Worm (Caenorhabditis elegans) whole organism, young adult: ENCODE measurements around the gene spp-5.
A peak's percentile ranks its signal among the peaks of the same experiment; 100 is the strongest.

Experiments used
- B0261.1 ChIP-seq: sonication (generic microtip); optimal IDR thresholded peaks from 2 replicates; lab custom pipeline; 2016; ENCODE audit warnings: mild to moderate bottlenecking, missing genetic modification characterization, moderate library complexity, missing compliant biosample characterization
- C17E4.6 ChIP-seq: fragments of 200-800 bp; sonication (Bioruptor generic); IDR thresholded peaks from 2 replicates; pipeline ENCODE4 v1.3.6; 2022; ENCODE audit warnings: missing genetic modification reagents, missing genetic modification characterization, missing compliant biosample characterization
- D2030.7 ChIP-seq: fragments of 200-800 bp; sonication (Bioruptor generic); IDR thresholded peaks from 2 replicates; pipeline ENCODE4 v1.3.6; 2022; ENCODE audit warnings: missing genetic modification reagents, missing genetic modification characterization, missing compliant biosample characterization
- F33H1.4 ChIP-seq: fragments of 200-800 bp; sonication (Bioruptor generic); IDR thresholded peaks from 2 replicates; pipeline ENCODE4 v1.3.6; 2022; ENCODE audit warnings: missing genetic modification reagents, missing genetic modification characterization, missing compliant biosample characterization
- F37B4.10 ChIP-seq: fragments of 200-800 bp; sonication (Bioruptor generic); IDR thresholded peaks from 2 replicates; pipeline ENCODE4 v1.3.6; 2022; ENCODE audit warnings: missing genetic modification characterization, missing compliant biosample characterization
- F39B2.1 ChIP-seq: fragments of 200-800 bp; sonication (Bioruptor generic); IDR thresholded peaks from 2 replicates; pipeline ENCODE4 v1.3.6; 2022; ENCODE audit warnings: missing genetic modification reagents, missing genetic modification characterization, missing compliant biosample characterization
- F57C9.4 ChIP-seq: sonication (generic microtip); optimal IDR thresholded peaks from 2 replicates; lab custom pipeline; 2017; ENCODE audit warnings: mild to moderate bottlenecking, missing genetic modification characterization, missing compliant biosample characterization
- K11D2.4 ChIP-seq: fragments of 200-800 bp; sonication (Bioruptor generic); IDR thresholded peaks from 2 replicates; pipeline ENCODE4 v1.3.6; 2022; ENCODE audit warnings: missing genetic modification reagents, missing genetic modification characterization, missing compliant biosample characterization
- T26A5.8 ChIP-seq: sonication (generic microtip); optimal IDR thresholded peaks from 2 replicates; lab custom pipeline; 2016; ENCODE audit warnings: missing genetic modification characterization, missing compliant biosample characterization
- Y53F4B.3 ChIP-seq: fragments of 200-800 bp; sonication (Bioruptor generic); IDR thresholded peaks from 2 replicates; pipeline ENCODE4 v1.3.6; 2022; ENCODE audit warnings: missing genetic modification reagents, missing genetic modification characterization, missing compliant biosample characterization
- akir-1 ChIP-seq: fragments of 200-800 bp; sonication (Bioruptor generic); optimal IDR thresholded peaks from 2 replicates; lab custom pipeline; 2018; ENCODE audit warnings: mild to moderate bottlenecking, missing genetic modification characterization, moderate library complexity, missing compliant biosample characterization
- aptf-3 ChIP-seq: fragments of 200-800 bp; sonication (Bioruptor generic); IDR thresholded peaks from 2 replicates; pipeline ENCODE4 v1.3.6; 2022; ENCODE audit warnings: missing genetic modification characterization, missing compliant biosample characterization
- athp-1 ChIP-seq: sonication (generic microtip); optimal IDR thresholded peaks from 2 replicates; lab custom pipeline; 2017; ENCODE audit warnings: mild to moderate bottlenecking, missing genetic modification characterization, missing compliant biosample characterization
- attf-3 ChIP-seq: fragments of 200-800 bp; sonication (Bioruptor generic); conservative IDR thresholded peaks from 2 replicates; pipeline ENCODE4 v1.3.6; 2022; ENCODE audit warnings: missing genetic modification reagents, missing genetic modification characterization, missing compliant biosample characterization
- bed-2 ChIP-seq: fragments of 200-800 bp; sonication (Bioruptor generic); IDR thresholded peaks from 2 replicates; pipeline ENCODE4 v1.3.6; 2022; ENCODE audit warnings: missing genetic modification reagents, missing genetic modification characterization, missing compliant biosample characterization
- cebp-1 ChIP-seq, 2 experiments: fragments of 200-800 bp in 1 of 2; sonication (Bioruptor generic) in 1 of 2; sonication (generic microtip) in 1 of 2; IDR thresholded peaks in 1 of 2; optimal IDR thresholded peaks in 1 of 2; 2 replicates each; pipeline versions ENCODE4 v1.3.6 to Lab custom; 2017 to 2022; ENCODE audit warnings: missing compliant biosample characterization in 2 of 2, missing genetic modification characterization in 2 of 2, mild to moderate bottlenecking in 1 of 2, missing genetic modification reagents in 1 of 2, moderate library complexity in 1 of 2
- cebp-2 ChIP-seq: fragments of 200-800 bp; sonication (Bioruptor generic); IDR thresholded peaks from 2 replicates; pipeline ENCODE4 v1.3.6; 2022; ENCODE audit warnings: missing genetic modification characterization, missing compliant biosample characterization
- ceh-58 ChIP-seq: fragments of 200-800 bp; sonication (Bioruptor generic); IDR thresholded peaks from 2 replicates; pipeline ENCODE4 v1.3.6; 2022; ENCODE audit warnings: missing genetic modification characterization, missing compliant biosample characterization
- ceh-79 ChIP-seq: sonication (generic microtip); optimal IDR thresholded peaks from 2 replicates; lab custom pipeline; 2017; ENCODE audit warnings: mild to moderate bottlenecking, missing genetic modification characterization, missing compliant biosample characterization
- egl-18 ChIP-seq: fragments of 200-800 bp; sonication (Bioruptor generic); IDR thresholded peaks from 2 replicates; pipeline ENCODE4 v1.3.6; 2022; ENCODE audit warnings: missing genetic modification reagents, missing genetic modification characterization, missing compliant biosample characterization
- ets-4 ChIP-seq: fragments of 200-800 bp; sonication (Bioruptor generic); optimal IDR thresholded peaks from 2 replicates; lab custom pipeline; 2018; ENCODE audit warnings: mild to moderate bottlenecking, missing genetic modification characterization, missing compliant biosample characterization
- lag-1 ChIP-seq: fragments of 200-800 bp; sonication (Bioruptor generic); IDR thresholded peaks from 2 replicates; pipeline ENCODE4 v1.3.6; 2022; ENCODE audit warnings: missing genetic modification reagents, missing genetic modification characterization, missing compliant biosample characterization
- lin-35 ChIP-seq, 3 experiments: fragments of 150-350 bp in 2 of 3; sonication (generic microtip) in 1 of 3; optimal IDR thresholded peaks; 2 replicates each; lab custom pipeline; 2014 to 2018; ENCODE audit warnings: missing biosample characterization in 3 of 3, missing genetic modification characterization in 3 of 3, missing genetic modification reagents in 3 of 3
- lsl-1 ChIP-seq: fragments of 200-800 bp; sonication (Bioruptor generic); optimal IDR thresholded peaks from 2 replicates; lab custom pipeline; 2018; ENCODE audit warnings: mild to moderate bottlenecking, missing genetic modification characterization, moderate library complexity, missing compliant biosample characterization
- mxl-1 ChIP-seq: sonication (generic microtip); optimal IDR thresholded peaks from 2 replicates; lab custom pipeline; 2016; ENCODE audit warnings: missing genetic modification characterization, missing compliant biosample characterization
- nfya-1 ChIP-seq: sonication (generic microtip); optimal IDR thresholded peaks from 2 replicates; lab custom pipeline; 2017; ENCODE audit warnings: antibody characterized with exemption, missing compliant biosample characterization, missing genetic modification characterization, borderline replicate concordance; ENCODE audit not compliant: insufficient read depth
- nfya-2 ChIP-seq: fragments of 200-800 bp; sonication (Bioruptor generic); IDR thresholded peaks from 2 replicates; pipeline ENCODE4 v1.3.6; 2022; ENCODE audit warnings: missing genetic modification reagents, missing genetic modification characterization, missing compliant biosample characterization
- nhr-120 ChIP-seq: fragments of 200-800 bp; sonication (Bioruptor generic); IDR thresholded peaks from 2 replicates; pipeline ENCODE4 v1.3.6; 2022; ENCODE audit warnings: missing genetic modification characterization, missing compliant biosample characterization
- nhr-179 ChIP-seq: sonication (generic microtip); optimal IDR thresholded peaks from 2 replicates; lab custom pipeline; 2016; ENCODE audit warnings: mild to moderate bottlenecking, missing genetic modification characterization, missing compliant biosample characterization
- nhr-80 ChIP-seq: sonication (generic microtip); optimal IDR thresholded peaks from 2 replicates; lab custom pipeline; 2016; ENCODE audit warnings: missing genetic modification characterization, missing compliant biosample characterization
- nhr-90 ChIP-seq: sonication (generic microtip); optimal IDR thresholded peaks from 2 replicates; lab custom pipeline; 2016; ENCODE audit warnings: missing genotype, mild to moderate bottlenecking, missing genetic modification characterization, missing compliant biosample characterization
- pha-4 ChIP-seq: fragments of 150-350 bp; sonication (generic microtip); optimal IDR thresholded peaks from 2 replicates; lab custom pipeline; 2014; ENCODE audit warnings: missing biosample characterization, missing genetic modification reagents, missing genetic modification characterization
- snpc-1.1 ChIP-seq: sonication (generic microtip); optimal IDR thresholded peaks from 2 replicates; lab custom pipeline; 2017; ENCODE audit warnings: missing genetic modification characterization, mild to moderate bottlenecking, missing compliant biosample characterization, antibody characterized with exemption, moderate library complexity, missing genotype, missing genetic modification reagents; ENCODE audit not compliant: insufficient read depth
- snpc-1.3 ChIP-seq: sonication (generic microtip); optimal IDR thresholded peaks from 2 replicates; lab custom pipeline; 2017; ENCODE audit warnings: missing genetic modification characterization, mild to moderate bottlenecking, missing compliant biosample characterization, antibody characterized with exemption, moderate library complexity, missing genotype, missing genetic modification reagents; ENCODE audit not compliant: insufficient read depth
- snpc-3.4 ChIP-seq: sonication (generic microtip); optimal IDR thresholded peaks from 2 replicates; lab custom pipeline; 2017; ENCODE audit warnings: missing genetic modification characterization, mild to moderate bottlenecking, missing compliant biosample characterization, antibody characterized with exemption, moderate library complexity, missing genotype, missing genetic modification reagents
- snpc-4 ChIP-seq, 5 experiments: fragments of 150-350 bp in 1 of 5; sonication (generic microtip) in 4 of 5; optimal IDR thresholded peaks; 2 replicates each; lab custom pipeline; 2014 to 2018; ENCODE audit warnings: missing genetic modification characterization in 5 of 5, missing biosample characterization in 3 of 5, antibody characterized with exemption in 2 of 5, mild to moderate bottlenecking in 2 of 5, missing compliant biosample characterization in 2 of 5, missing genotype in 2 of 5, moderate library complexity in 2 of 5, missing genetic modification reagents in 1 of 5
- sptf-2 ChIP-seq: fragments of 200-800 bp; sonication (Bioruptor generic); optimal IDR thresholded peaks from 2 replicates; lab custom pipeline; 2018; ENCODE audit warnings: mild to moderate bottlenecking, missing genetic modification characterization, missing compliant biosample characterization
- tbp1 ChIP-seq: fragments of 200-800 bp; sonication (Bioruptor generic); optimal IDR thresholded peaks from 2 replicates; lab custom pipeline; 2018; ENCODE audit warnings: mild to moderate bottlenecking, missing genetic modification characterization, missing compliant biosample characterization
- unc-130 ChIP-seq: sonication (generic microtip); optimal IDR thresholded peaks from 2 replicates; lab custom pipeline; 2016; ENCODE audit warnings: missing genetic modification reagents, missing genetic modification characterization, missing compliant biosample characterization
- unc-62 ChIP-seq: fragments of 150-350 bp; optimal IDR thresholded peaks from 2 replicates; lab custom pipeline; 2014; ENCODE audit warnings: missing biosample characterization, missing genetic modification reagents, missing genetic modification characterization
- xnd-1 ChIP-seq: sonication (generic microtip); optimal IDR thresholded peaks from 2 replicates; lab custom pipeline; 2016; ENCODE audit warnings: missing genotype, missing genetic modification reagents, missing genetic modification characterization, missing compliant biosample characterization
- zfh-2 ChIP-seq: fragments of 200-800 bp; sonication (Bioruptor generic); conservative IDR thresholded peaks from 2 replicates; pipeline ENCODE4 v1.3.6; 2022; ENCODE audit warnings: missing genetic modification reagents, missing genetic modification characterization, missing compliant biosample characterization
- ztf-18 ChIP-seq: sonication (generic microtip); optimal IDR thresholded peaks from 2 replicates; lab custom pipeline; 2016; ENCODE audit warnings: missing genotype, mild to moderate bottlenecking, missing genetic modification characterization, missing compliant biosample characterization
- ztf-26 ChIP-seq: sonication (generic microtip); optimal IDR thresholded peaks from 2 replicates; lab custom pipeline; 2017; ENCODE audit warnings: missing genetic modification characterization, missing compliant biosample characterization
- ztf-3 ChIP-seq: fragments of 200-800 bp; sonication (Bioruptor generic); optimal IDR thresholded peaks from 2 replicates; lab custom pipeline; 2018; ENCODE audit warnings: mild to moderate bottlenecking, missing genetic modification characterization, missing compliant biosample characterization

The spp-5 gene

DNA sequence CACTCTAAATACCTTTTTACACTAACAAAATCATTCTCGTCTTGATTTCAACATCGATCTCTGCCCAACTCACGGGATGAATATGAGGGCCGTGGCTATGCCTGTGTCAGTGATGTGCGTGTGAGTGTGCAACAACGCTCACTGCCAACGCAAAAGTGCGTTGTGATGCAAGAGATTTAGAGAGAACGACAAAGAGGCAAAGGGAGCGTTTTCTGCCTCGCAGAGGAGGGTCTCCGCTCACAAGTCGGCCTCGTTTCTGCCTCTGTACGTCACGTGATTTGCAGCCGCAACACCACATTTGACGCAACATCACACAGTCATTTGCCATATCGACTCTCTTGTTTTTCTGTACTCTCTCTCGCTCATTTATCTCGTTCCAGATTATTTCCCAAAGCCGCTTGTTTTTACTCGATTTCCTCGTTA is 14.2 kb upstream of the spp-5 start, which contains the start of gene epg-7 (continued):
- TF ChIP-seq lsl-1 (no peak), snpc-4 (GFP tag; optimal IDR thresholded peaks at IDR 0.05; lab: Kevin White, UChicago) (peak; percentile 33), snpc-4 (tag; optimal IDR thresholded peaks at IDR 0.05; lab: Kevin White, UChicago) (peak; percentile 50 to 72 (median 62)), snpc-3.4 (tag; lab: Kevin White, UChicago) (peak; percentile 2), sptf-2 (GFP tag; lab: Kevin White, UChicago) (no peak), zfh-2 (peak; percentile 98), nhr-90 (tag; lab: Kevin White, UChicago) (peak; percentile 40), F37B4.10 (GFP tag; lab: Robert Waterston, UW) (no peak), pha-4 (tag; lab: Kevin White, UChicago) (peak; percentile 90), aptf-3 (GFP tag; lab: Robert Waterston, UW) (no peak), cebp-2 (GFP tag; lab: Robert Waterston, UW) (0 out of 2 replicates have a peak, but pooled peaks have one; percentile 60), akir-1 (GFP tag; lab: Kevin White, UChicago) (peak; percentile 78), F39B2.1 (no peak), Y53F4B.3 (no peak), xnd-1 (tag; lab: Kevin White, UChicago) (no peak), snpc-1.1 (no peak), ztf-3 (GFP tag; lab: Kevin White, UChicago) (peak; percentile 45), lag-1 (no peak), nhr-120 (GFP tag; lab: Robert Waterston, UW) (no peak), K11D2.4 (GFP tag; lab: Robert Waterston, UW) (peak; percentile 84), tbp1 (peak; percentile 66), egl-18 (GFP tag; lab: Robert Waterston, UW) (no peak), snpc-1.3 (tag; lab: Kevin White, UChicago) (no peak), ztf-26 (peak; percentile 90), bed-2 (0 out of 2 replicates have a peak, but pooled peaks have one; percentile 10), ets-4 (peak; percentile 86), lin-35 (GFP tag; optimal IDR thresholded peaks at IDR 0.05; lab: Kevin White, UChicago) (peak in 1 of 3 experiments; percentile 85), athp-1 (tag; lab: Kevin White, UChicago) (peak; percentile 85), ztf-18 (peak; percentile 57), T26A5.8 (tag; lab: Kevin White, UChicago) (no peak), unc-62 (no peak), ceh-58 (GFP tag; lab: Robert Waterston, UW) (no peak), mxl-1 (tag; lab: Kevin White, UChicago) (no peak), nfya-1 (tag; lab: Kevin White, UChicago) (no peak), B0261.1 (tag; lab: Kevin White, UChicago) (peak; percentile 5), nhr-179 (no peak), unc-130 (GFP tag; lab: Kevin White, UChicago) (no peak), D2030.7 (GFP tag; lab: Robert Waterston, UW) (no peak), F57C9.4 (no peak), nfya-2 (no peak), nhr-80 (tag; lab: Kevin White, UChicago) (peak; percentile 90), cebp-1 (GFP tag; IDR thresholded peaks at IDR 0.05; lab: Robert Waterston, UW) (peak; percentile 86), cebp-1 (tag; optimal IDR thresholded peaks at IDR 0.05; lab: Kevin White, UChicago) (peak; percentile 96), ceh-79 (no peak), C17E4.6 (GFP tag; lab: Robert Waterston, UW) (no peak), attf-3 (GFP tag; lab: Robert Waterston, UW) (no peak), F33H1.4 (GFP tag; lab: Robert Waterston, UW) (no peak)
